Fruit fly (Drosophila melanogaster) whole organism, wandering third instar larva: ENCODE results near the gene mthl14.

ENCODE experiments used
- Abd-B ChIP-seq: fragments of >200 bp; optimal IDR thresholded peaks from 2 replicates; lab custom pipeline; 2017; ENCODE audit warnings: missing biosample characterization, missing genetic modification characterization
- CG32264 ChIP-seq: fragments of 200-800 bp; sonication (Bioruptor generic); optimal IDR thresholded peaks from 2 replicates; lab custom pipeline; 2016; ENCODE audit warnings: missing biosample characterization, missing genetic modification characterization
- CG9705 ChIP-seq: fragments of 200-800 bp; sonication (Bioruptor generic); optimal IDR thresholded peaks from 2 replicates; lab custom pipeline; 2018; ENCODE audit warnings: missing biosample characterization, mild to moderate bottlenecking, missing genetic modification characterization
- CrebA ChIP-seq: fragments of 200-800 bp; sonication (Bioruptor generic); optimal IDR thresholded peaks from 2 replicates; lab custom pipeline; 2016; ENCODE audit warnings: missing biosample characterization, mild to moderate bottlenecking, missing genetic modification characterization, borderline replicate concordance
- Dfd ChIP-seq: fragments of >200 bp; optimal IDR thresholded peaks from 2 replicates; lab custom pipeline; 2017; ENCODE audit warnings: missing biosample characterization, missing genetic modification characterization
- Dif ChIP-seq: fragments of 200-275, 200-300 bp; sonication (Bioruptor generic); optimal IDR thresholded peaks from 2 replicates; lab custom pipeline; 2018; ENCODE audit warnings: missing biosample characterization, missing genetic modification characterization; ENCODE audit not compliant: partially characterized antibody
- GATAd ChIP-seq: sonication (Bioruptor generic); optimal IDR thresholded peaks from 2 replicates; lab custom pipeline; 2016; ENCODE audit warnings: missing biosample characterization, missing genetic modification characterization
- HLH106 ChIP-seq: fragments of 200-800 bp; optimal IDR thresholded peaks from 3 replicates; lab custom pipeline; 2019; ENCODE audit warnings: missing biosample characterization, mild to moderate bottlenecking, missing genetic modification characterization, moderate library complexity
- Hnf4 ChIP-seq: fragments of 200-800 bp; sonication (Bioruptor generic); optimal IDR thresholded peaks from 2 replicates; lab custom pipeline; 2016; ENCODE audit warnings: missing biosample characterization, mild to moderate bottlenecking, missing genetic modification characterization
- Hr78 ChIP-seq: fragments of >200 bp; optimal IDR thresholded peaks from 2 replicates; lab custom pipeline; 2017; ENCODE audit warnings: missing biosample characterization, missing genetic modification characterization
- Hr83 ChIP-seq: fragments of 200-300 bp; sonication (Bioruptor generic); optimal IDR thresholded peaks from 2 replicates; lab custom pipeline; 2016; ENCODE audit warnings: missing biosample characterization, mild to moderate bottlenecking, missing genetic modification characterization, moderate library complexity; ENCODE audit not compliant: poor library complexity, severe bottlenecking
- Jra ChIP-seq: sonication (Bioruptor generic); optimal IDR thresholded peaks from 2 replicates; lab custom pipeline; 2016; ENCODE audit warnings: missing biosample characterization, missing genetic modification characterization
- Mio ChIP-seq: sonication (Bioruptor generic); optimal IDR thresholded peaks from 2 replicates; lab custom pipeline; 2016; ENCODE audit warnings: missing biosample characterization, missing genetic modification characterization
- Myc ChIP-seq: fragments of >200 bp; optimal IDR thresholded peaks from 2 replicates; lab custom pipeline; 2017
- N ChIP-seq: fragments of >200 bp; optimal IDR thresholded peaks from 2 replicates; lab custom pipeline; 2018; ENCODE audit warnings: missing biosample characterization, missing external identifiers, missing genetic modification characterization
- OdsH ChIP-seq: fragments of 200-800 bp; sonication (Bioruptor generic); optimal IDR thresholded peaks from 2 replicates; lab custom pipeline; 2016; ENCODE audit warnings: missing biosample characterization, mild to moderate bottlenecking, missing genetic modification characterization
- Rel ChIP-seq, 2 experiments: fragments of 200-800 bp; sonication (Bioruptor generic) in 1 of 2; optimal IDR thresholded peaks; 2 replicates in 1 of 2; 3 replicates in 1 of 2; lab custom pipeline; 2016 to 2019; ENCODE audit warnings: mild to moderate bottlenecking in 2 of 2, missing biosample characterization in 2 of 2, missing genetic modification characterization in 2 of 2, moderate library complexity in 1 of 2
- Sp1 ChIP-seq: fragments of 200-800 bp; sonication (Bioruptor generic); optimal IDR thresholded peaks from 3 replicates; lab custom pipeline; 2019; ENCODE audit warnings: missing biosample characterization, mild to moderate bottlenecking, missing genetic modification characterization, moderate library complexity
- Vsx2 ChIP-seq: fragments of 200-300, 225-300 bp; sonication (Bioruptor generic); optimal IDR thresholded peaks from 2 replicates; lab custom pipeline; 2018; ENCODE audit warnings: missing biosample characterization, missing genetic modification characterization; ENCODE audit not compliant: partially characterized antibody
- br ChIP-seq: fragments of 200-800 bp; sonication (Bioruptor generic); optimal IDR thresholded peaks from 2 replicates; lab custom pipeline; 2016; ENCODE audit warnings: missing biosample characterization, missing genetic modification characterization
- brk ChIP-seq: fragments of 200-800 bp; sonication (Bioruptor generic); optimal IDR thresholded peaks from 2 replicates; lab custom pipeline; 2016; ENCODE audit warnings: missing biosample characterization, mild to moderate bottlenecking, missing genetic modification characterization
- dl ChIP-seq, 2 experiments: fragments of 175-275, 200-275 bp in 1 of 2; fragments of 200-275 bp in 1 of 2; sonication (Bioruptor generic); optimal IDR thresholded peaks; lab custom pipeline; 2018; ENCODE audit warnings: mild to moderate bottlenecking in 2 of 2, missing biosample characterization in 2 of 2, missing genetic modification characterization in 2 of 2, moderate library complexity in 2 of 2; ENCODE audit not compliant: partially characterized antibody in 2 of 2, insufficient read depth in 1 of 2
- dmrt93B ChIP-seq: fragments of 200-800 bp; sonication (Bioruptor generic); optimal IDR thresholded peaks from 2 replicates; lab custom pipeline; 2018; ENCODE audit warnings: missing biosample characterization, mild to moderate bottlenecking, missing genetic modification characterization
- dsf ChIP-seq: sonication (Bioruptor generic); optimal IDR thresholded peaks from 2 replicates; lab custom pipeline; 2016; ENCODE audit warnings: missing biosample characterization, missing genetic modification characterization, borderline replicate concordance
- ey ChIP-seq: fragments of 200-800 bp; sonication (Bioruptor generic); optimal IDR thresholded peaks from 2 replicates; lab custom pipeline; 2016; ENCODE audit warnings: missing biosample characterization, missing genetic modification characterization
- foxo ChIP-seq, 2 experiments: fragments of 200-800 bp; sonication (Bioruptor generic); optimal IDR thresholded peaks; 2 replicates in 1 of 2; 3 replicates in 1 of 2; lab custom pipeline; 2016 to 2017; ENCODE audit warnings: missing biosample characterization in 2 of 2, missing genetic modification characterization in 2 of 2
- fru ChIP-seq: fragments of 200-800 bp; sonication (Bioruptor generic); optimal IDR thresholded peaks from 3 replicates; lab custom pipeline; 2016; ENCODE audit warnings: missing biosample characterization, mild to moderate bottlenecking, missing genetic modification characterization
- h ChIP-seq: fragments of 200-800 bp; sonication (Bioruptor generic); optimal IDR thresholded peaks from 3 replicates; lab custom pipeline; 2016; ENCODE audit warnings: missing biosample characterization, mild to moderate bottlenecking, missing genetic modification characterization
- jim ChIP-seq: fragments of 175-275, 200-325 bp; sonication (Bioruptor generic); optimal IDR thresholded peaks from 2 replicates; lab custom pipeline; 2016; ENCODE audit warnings: missing biosample characterization, mild to moderate bottlenecking, missing genetic modification characterization
- lola ChIP-seq: fragments of >200 bp; optimal IDR thresholded peaks from 2 replicates; lab custom pipeline; 2017; ENCODE audit warnings: missing biosample characterization, missing genetic modification characterization
- pan ChIP-seq: fragments of >200 bp; optimal IDR thresholded peaks from 2 replicates; lab custom pipeline; 2017
- psq ChIP-seq: fragments of 200-800 bp; sonication (Bioruptor generic); optimal IDR thresholded peaks from 3 replicates; lab custom pipeline; 2017; ENCODE audit warnings: missing biosample characterization, mild to moderate bottlenecking, missing genetic modification characterization, moderate library complexity
- rgr ChIP-seq: fragments of 200-800 bp; sonication (Bioruptor generic); optimal IDR thresholded peaks from 3 replicates; lab custom pipeline; 2016; ENCODE audit warnings: missing biosample characterization, mild to moderate bottlenecking, missing genetic modification characterization
- sage ChIP-seq: fragments of 200-800 bp; sonication (Bioruptor generic); optimal IDR thresholded peaks from 2 replicates; lab custom pipeline; 2016; ENCODE audit warnings: missing biosample characterization, mild to moderate bottlenecking, missing genetic modification characterization
- sv ChIP-seq: fragments of 200-800 bp; sonication (Bioruptor generic); optimal IDR thresholded peaks from 3 replicates; lab custom pipeline; 2016; ENCODE audit warnings: missing biosample characterization, missing genetic modification characterization
- tai ChIP-seq: sonication (Bioruptor generic); optimal IDR thresholded peaks from 2 replicates; lab custom pipeline; 2016; ENCODE audit warnings: missing biosample characterization, missing genetic modification characterization
- usp ChIP-seq: fragments of >200 bp; optimal IDR thresholded peaks from 2 replicates; lab custom pipeline; 2017; ENCODE audit warnings: missing biosample characterization, missing genetic modification characterization
- woc ChIP-seq: sonication (Bioruptor generic); optimal IDR thresholded peaks from 2 replicates; lab custom pipeline; 2016; ENCODE audit warnings: missing biosample characterization, mild to moderate bottlenecking, missing genetic modification characterization

mthl14 gene

dm6 chr3L:263500-264377, 16.4 kb downstream of the mthl14 start:
- TF ChIP-seq dmrt93B (no peak), pan (no peak), dl (GFP tag; optimal IDR thresholded peaks at IDR 0.05; lab: Kevin White, UChicago; ENCODE audit: insufficient read depth in 1 of 2, partially characterized antibody in 2 of 2) (no peak), lola (GFP tag; lab: Kevin White, UChicago) (no peak), Vsx2 (GFP tag; lab: Kevin White, UChicago) (no peak), N (GFP tag; lab: Kevin White, UChicago) (no peak), Hr78 (GFP tag; lab: Kevin White, UChicago) (no peak), Jra (no peak), woc (no peak), sage (no peak), h (GFP tag; lab: Kevin White, UChicago) (no peak), Hr83 (GFP tag; lab: Kevin White, UChicago) (no peak), GATAd (GFP tag; lab: Kevin White, UChicago) (no peak), CG32264 (GFP tag; lab: Kevin White, UChicago) (no peak), Hnf4 (GFP tag; lab: Kevin White, UChicago) (no peak), rgr (GFP tag; lab: Kevin White, UChicago) (no peak), foxo (GFP tag; optimal IDR thresholded peaks at IDR 0.05; lab: Kevin White, UChicago) (no peak), jim (GFP tag; lab: Kevin White, UChicago) (no peak), dsf (GFP tag; lab: Kevin White, UChicago) (no peak)

DNA sequence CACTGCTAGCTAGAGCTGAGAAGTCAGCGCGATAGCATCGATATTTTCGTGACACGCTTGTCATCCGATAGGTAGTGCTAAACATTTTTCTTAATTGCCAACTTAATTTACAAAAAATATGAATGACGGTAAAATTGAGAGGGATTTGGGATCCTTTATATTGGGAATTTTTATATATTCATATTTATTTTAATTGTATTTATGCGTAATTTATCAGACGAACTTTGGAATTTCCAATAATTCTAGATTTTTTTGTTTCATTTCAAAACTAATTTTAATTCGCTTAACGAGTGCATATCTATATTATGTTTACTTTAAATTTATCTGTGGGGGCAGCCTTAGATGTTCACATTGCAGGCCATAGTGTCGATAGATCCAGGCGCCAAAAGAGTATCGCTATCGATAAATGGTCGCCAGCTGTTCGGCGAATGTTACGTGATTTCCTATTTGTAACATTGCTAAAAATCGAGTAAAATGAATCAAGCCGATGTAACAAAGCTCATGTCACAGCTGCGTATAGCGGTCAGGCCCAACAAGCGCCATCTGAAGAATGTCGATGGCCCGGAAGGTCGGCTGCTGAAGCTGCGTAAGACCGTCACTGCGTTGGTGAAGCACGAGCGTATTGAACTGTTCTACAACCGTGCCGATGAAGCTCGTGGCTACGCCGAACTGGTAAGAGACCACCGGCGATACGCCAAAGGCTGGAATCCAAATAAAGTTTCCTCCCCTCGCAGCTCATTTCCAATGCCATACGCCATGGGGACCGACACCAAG, 17.3 kb downstream of the mthl14 start, which contains the start of the genes Tudor-SN and mRpL17:
Gene Tudor-SN, minus strand, starts transcription at position 3 of the 774 bp plus-strand sequence.
Gene mRpL17, plus strand, starts transcription at position 402 of the 774 bp plus-strand sequence.
- TF ChIP-seq ey (GFP tag; lab: Kevin White, UChicago) (peak; percentile 37), dmrt93B (no peak), tai (GFP tag; lab: Kevin White, UChicago) (no peak), lola (GFP tag; lab: Kevin White, UChicago) (no peak), foxo (GFP tag; optimal IDR thresholded peaks at IDR 0.05; lab: Kevin White, UChicago) (peak in 1 of 2 experiments; percentile 57), sv (GFP tag; lab: Kevin White, UChicago) (peak; percentile 62), brk (GFP tag; lab: Kevin White, UChicago) (peak; percentile 66), dl (GFP tag; optimal IDR thresholded peaks at IDR 0.05; lab: Kevin White, UChicago; ENCODE audit: insufficient read depth in 1 of 2, partially characterized antibody in 2 of 2) (no peak), Jra (peak; percentile 78), h (GFP tag; lab: Kevin White, UChicago) (peak; percentile 74), CrebA (no peak), HLH106 (tag; lab: Kevin White, UChicago) (peak; percentile 39), Hr78 (GFP tag; lab: Kevin White, UChicago) (no peak), pan (no peak), N (GFP tag; lab: Kevin White, UChicago) (no peak), woc (peak; percentile 40), Vsx2 (GFP tag; lab: Kevin White, UChicago) (no peak), rgr (GFP tag; lab: Kevin White, UChicago) (peak; percentile 70), Hnf4 (GFP tag; lab: Kevin White, UChicago) (peak; percentile 71), GATAd (GFP tag; lab: Kevin White, UChicago) (no peak), Dif (GFP tag; lab: Kevin White, UChicago) (no peak), br (peak; percentile 50), jim (GFP tag; lab: Kevin White, UChicago) (peak; percentile 42), CG32264 (GFP tag; lab: Kevin White, UChicago) (no peak), psq (GFP tag; lab: Kevin White, UChicago) (peak; percentile 48), Hr83 (GFP tag; lab: Kevin White, UChicago) (peak; percentile 74), Rel (GFP tag; optimal IDR thresholded peaks at IDR 0.05; lab: Kevin White, UChicago) (no peak), Rel (tag; optimal IDR thresholded peaks at IDR 0.05; lab: Kevin White, UChicago) (no peak), Mio (GFP tag; lab: Kevin White, UChicago) (no peak), usp (GFP tag; lab: Kevin White, UChicago) (no peak), dsf (GFP tag; lab: Kevin White, UChicago) (peak; percentile 55), Myc (lab: Kevin White, UChicago) (peak; percentile 14), CG9705 (peak; percentile 8), fru (peak; percentile 57), sage (no peak), Sp1 (GFP tag; lab: Kevin White, UChicago) (peak; percentile 27), Dfd (GFP tag; lab: Kevin White, UChicago) (no peak), OdsH (GFP tag; lab: Kevin White, UChicago) (peak; percentile 47), Abd-B (GFP tag; lab: Kevin White, UChicago) (no peak)
